Fruit fly (Drosophila melanogaster): ENCODE results near the gene hid.

hid gene

DNA sequence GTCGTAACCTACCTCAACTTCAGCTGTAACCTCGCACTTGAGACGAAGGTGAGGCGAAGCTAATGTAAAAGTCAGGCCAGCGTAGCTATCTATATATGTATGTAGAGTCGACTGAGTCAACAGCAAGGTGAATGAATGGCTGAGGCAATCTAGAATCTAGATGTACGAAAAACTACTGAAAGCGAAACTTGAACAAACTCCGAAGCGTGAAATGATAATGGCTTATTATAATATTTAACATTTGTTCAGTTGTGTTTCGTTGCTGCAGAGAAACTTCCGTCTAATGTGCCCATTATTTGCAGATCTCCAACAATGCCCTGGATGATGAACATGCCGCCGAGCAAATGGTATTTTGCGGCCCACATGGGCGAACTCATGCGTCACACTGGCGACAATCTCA is 40.8 kb downstream of the hid start (continued):
- TF ChIP-seq Adf1 (GFP tag; IDR thresholded peaks at IDR 0.05) (no peak), CG17385 (GFP tag; optimal IDR thresholded peaks at IDR 0.05) (no peak), HmgD (GFP tag; optimal IDR thresholded peaks at IDR 0.05) (no peak), tgo (GFP tag; IDR thresholded peaks at IDR 0.05) (no peak), sug (tag; optimal IDR thresholded peaks at IDR 0.05) (no peak), gro (GFP tag; optimal IDR thresholded peaks at IDR 0.05) (no peak), dpn (GFP tag; optimal IDR thresholded peaks at IDR 0.05) (no peak), Awh (GFP tag; IDR thresholded peaks at IDR 0.05) (no peak), CG33557 (GFP tag; optimal IDR thresholded peaks at IDR 0.05) (no peak), vvl (GFP tag; IDR thresholded peaks at IDR 0.05) (no peak), vnd (GFP tag; IDR thresholded peaks at IDR 0.05; ENCODE audit: partially characterized antibody) (no peak), bigmax (GFP tag; optimal IDR thresholded peaks at IDR 0.05) (no peak), CG6254 (GFP tag; optimal IDR thresholded peaks at IDR 0.05) (no peak), Spps (tag; optimal IDR thresholded peaks at IDR 0.05) (no peak), CG17359 (tag; optimal IDR thresholded peaks at IDR 0.05) (peak; percentile 0), seq (GFP tag; IDR thresholded peaks at IDR 0.05) (peak; percentile 12; the same call in 1 of the 2 replicates), crp (GFP tag; optimal IDR thresholded peaks at IDR 0.05) (no peak), CG1024 (GFP tag; IDR thresholded peaks at IDR 0.05) (no peak), grau (tag; optimal IDR thresholded peaks at IDR 0.05) (no peak), CG1832 (GFP tag; optimal IDR thresholded peaks at IDR 0.05) (no peak), Ets65A (GFP tag) (no peak), CG14965 (GFP tag; optimal IDR thresholded peaks at IDR 0.05; ENCODE audit: borderline replicate concordance) (no peak), D19A (tag; optimal IDR thresholded peaks at IDR 0.05) (no peak), ap (GFP tag; IDR thresholded peaks at IDR 0.05) (no peak), chif (GFP tag; optimal IDR thresholded peaks at IDR 0.05) (peak in 1 of 2 experiments; percentile 1), nerfin-2 (GFP tag; IDR thresholded peaks at IDR 0.05; ENCODE audit: partially characterized antibody) (no peak), Xbp1 (GFP tag; optimal IDR thresholded peaks at IDR 0.05) (no peak), Lhr (GFP tag; optimal IDR thresholded peaks at IDR 0.05) (no peak), CG12942 (GFP tag; optimal IDR thresholded peaks at IDR 0.05) (no peak), CG4617 (GFP tag; optimal IDR thresholded peaks at IDR 0.05; ENCODE audit: borderline replicate concordance) (no peak), caup (GFP tag; optimal IDR thresholded peaks at IDR 0.05; ENCODE audit: severe bottlenecking) (peak; percentile 16), yki (optimal IDR thresholded peaks at IDR 0.05) (no peak), Ssrp (tag; optimal IDR thresholded peaks at IDR 0.05) (no peak), cwo (GFP tag; optimal IDR thresholded peaks at IDR 0.05) (peak; percentile 15), gce (GFP tag; IDR thresholded peaks at IDR 0.05) (no peak), CG13424 (tag; optimal IDR thresholded peaks at IDR 0.05) (no peak), Nf-YA (GFP tag; IDR thresholded peaks at IDR 0.05) (no peak), CrebB (tag; optimal IDR thresholded peaks at IDR 0.05) (peak; percentile 39), ara (GFP tag; IDR thresholded peaks at IDR 0.05) (no peak), otp (GFP tag; IDR thresholded peaks at IDR 0.05) (no peak), ttk (GFP tag; IDR thresholded peaks at IDR 0.05) (no peak), ATbp (GFP tag; optimal IDR thresholded peaks at IDR 0.05) (peak; percentile 46), CG15514 (GFP tag; optimal IDR thresholded peaks at IDR 0.05) (peak; percentile 44), CG13296 (GFP tag; optimal IDR thresholded peaks at IDR 0.05) (peak; percentile 28), ro (GFP tag; IDR thresholded peaks at IDR 0.05) (no peak), Atf3 (GFP tag; optimal IDR thresholded peaks at IDR 0.05) (no peak), Oaz (GFP tag; IDR thresholded peaks at IDR 0.05) (no peak), dan (GFP tag; IDR thresholded peaks at IDR 0.05) (no peak), CG8089 (GFP tag; optimal IDR thresholded peaks at IDR 0.05) (no peak), CG3407 (GFP tag; optimal IDR thresholded peaks at IDR 0.05) (no peak), CG13894 (tag; optimal IDR thresholded peaks at IDR 0.05) (peak; percentile 3), sima (GFP tag; optimal IDR thresholded peaks at IDR 0.05) (no peak)

All from whole organism, embryonic.